Worm (Caenorhabditis elegans): ENCODE results near the gene frpr-16.

The frpr-16 gene

ce11 chrII:6000136-6000535 lies 30.9 kb downstream of the frpr-16 start, which contains the start of gene ins-6:
Gene ins-6, plus strand, starts transcription at chrII:6000436.
- TF ChIP-seq flh-1 (GFP tag; optimal IDR thresholded peaks at IDR 0.05) (no peak), ceh-83 (GFP tag; optimal IDR thresholded peaks at IDR 0.05) (no peak), bed-3 (GFP tag; optimal IDR thresholded peaks at IDR 0.05) (no peak), nhr-28 (tag; optimal IDR thresholded peaks at IDR 0.05) (no peak), elt-3 (tag; optimal IDR thresholded peaks at IDR 0.05) (no peak), hlh-1 (tag; optimal IDR thresholded peaks at IDR 0.05) (no peak), tbx-8 (GFP tag; optimal IDR thresholded peaks at IDR 0.05) (no peak), zip-8 (tag; optimal IDR thresholded peaks at IDR 0.05) (no peak), mls-2 (tag; optimal IDR thresholded peaks at IDR 0.05) (no peak), ztf-11 (tag; optimal IDR thresholded peaks at IDR 0.05) (no peak), mep-1 (tag; optimal IDR thresholded peaks at IDR 0.05) (no peak), pha-4 (tag; optimal IDR thresholded peaks at IDR 0.05) (no peak), mab-5 (tag; optimal IDR thresholded peaks at IDR 0.05) (no peak), nhr-2 (tag; optimal IDR thresholded peaks at IDR 0.05) (no peak), nhr-76 (tag; optimal IDR thresholded peaks at IDR 0.05) (no peak), unc-62 (GFP tag; optimal IDR thresholded peaks at IDR 0.05) (no peak), drap-1 (GFP tag; optimal IDR thresholded peaks at IDR 0.05) (no peak), ham-2 (GFP tag; optimal IDR thresholded peaks at IDR 0.05) (no peak)

- TF ChIP-seq elt-1 (tag; optimal IDR thresholded peaks at IDR 0.05; ENCODE audit: borderline replicate concordance, insufficient read depth) = no peak
- TF ChIP-seq drap-1 (GFP tag; optimal IDR thresholded peaks at IDR 0.05) = no peak
- TF ChIP-seq unc-120 (tag; optimal IDR thresholded peaks at IDR 0.05; ENCODE audit: poor library complexity, severe bottlenecking) = no peak
- no peak for TF ChIP-seq mab-5 (tag; optimal IDR thresholded peaks at IDR 0.05)
- TF ChIP-seq cnd-1 (tag; optimal IDR thresholded peaks at IDR 0.05) = no peak
- TF ChIP-seq blmp-1 (tag; optimal IDR thresholded peaks at IDR 0.05) = no peak
- TF ChIP-seq ceh-83 (GFP tag; optimal IDR thresholded peaks at IDR 0.05) = no peak
- no peak for TF ChIP-seq M03D4.4 (tag; optimal IDR thresholded peaks at IDR 0.05)
- TF ChIP-seq pha-4 (tag; optimal IDR thresholded peaks at IDR 0.05) = no peak
- TF ChIP-seq nhr-76 (tag; optimal IDR thresholded peaks at IDR 0.05) = no peak
- no peak for TF ChIP-seq lin-13 (tag; optimal IDR thresholded peaks at IDR 0.05)
- TF ChIP-seq ceh-39 (tag; optimal IDR thresholded peaks at IDR 0.05) = no peak
- TF ChIP-seq nhr-28 (tag; optimal IDR thresholded peaks at IDR 0.05) = no peak
- TF ChIP-seq ceh-43 (GFP tag; optimal IDR thresholded peaks at IDR 0.05) = no peak
- TF ChIP-seq ham-2 (GFP tag; optimal IDR thresholded peaks at IDR 0.05) = no peak
- no peak for TF ChIP-seq elt-3 (tag; optimal IDR thresholded peaks at IDR 0.05)
Observed at ce11 chrII:5997257-5997656, 33.7 kb downstream of the frpr-16 start, which contains the start of gene ins-5. Gene ins-5, plus strand, starts transcription at chrII:5997557.

ce11 chrII:5996066-5996465 lies 34.9 kb downstream of the frpr-16 start, which contains the start of gene ins-4:
Gene ins-4, plus strand, starts transcription at chrII:5996366.
- TF ChIP-seq sem-2 (GFP tag; optimal IDR thresholded peaks at IDR 0.05) (no peak), unc-39 (tag; optimal IDR thresholded peaks at IDR 0.05) (no peak), ceh-83 (GFP tag; optimal IDR thresholded peaks at IDR 0.05) (no peak), ces-1 (GFP tag; optimal IDR thresholded peaks at IDR 0.05) (no peak), ham-2 (GFP tag; optimal IDR thresholded peaks at IDR 0.05) (no peak), zip-8 (tag; optimal IDR thresholded peaks at IDR 0.05) (no peak), nhr-76 (tag; optimal IDR thresholded peaks at IDR 0.05) (no peak), lin-32 (GFP tag; optimal IDR thresholded peaks at IDR 0.05) (no peak)

- TF ChIP-seq bed-3 (GFP tag; optimal IDR thresholded peaks at IDR 0.05) (no peak), sptf-1 (tag; optimal IDR thresholded peaks at IDR 0.05) (no peak), unc-39 (tag; optimal IDR thresholded peaks at IDR 0.05) (no peak), sem-2 (GFP tag; optimal IDR thresholded peaks at IDR 0.05) (no peak), lsy-2 (tag; optimal IDR thresholded peaks at IDR 0.05) (no peak), elt-1 (tag; optimal IDR thresholded peaks at IDR 0.05; ENCODE audit: borderline replicate concordance, insufficient read depth) (no peak), nhr-12 (tag; optimal IDR thresholded peaks at IDR 0.05) (no peak), pha-4 (tag; optimal IDR thresholded peaks at IDR 0.05) (no peak), mab-5 (tag; optimal IDR thresholded peaks at IDR 0.05) (no peak)
Observed at ce11 chrII:5990668-5991067, 40.3 kb downstream of the frpr-16 start, which contains the start of gene ins-3. Gene ins-3, minus strand, starts transcription at chrII:5990768.

- TF ChIP-seq unc-62 (GFP tag; optimal IDR thresholded peaks at IDR 0.05) = no peak
- no peak for TF ChIP-seq unc-120 (tag; optimal IDR thresholded peaks at IDR 0.05; ENCODE audit: poor library complexity, severe bottlenecking)
- no peak for TF ChIP-seq tbx-8 (GFP tag; optimal IDR thresholded peaks at IDR 0.05)
- TF ChIP-seq bed-3 (GFP tag; optimal IDR thresholded peaks at IDR 0.05) = no peak
- TF ChIP-seq elt-3 (tag; optimal IDR thresholded peaks at IDR 0.05) = no peak
- peak; percentile 46 for TF ChIP-seq lin-32 (GFP tag; optimal IDR thresholded peaks at IDR 0.05)
- TF ChIP-seq elt-1 (tag; optimal IDR thresholded peaks at IDR 0.05; ENCODE audit: borderline replicate concordance, insufficient read depth) = no peak
- no peak for TF ChIP-seq flh-1 (GFP tag; optimal IDR thresholded peaks at IDR 0.05)
- TF ChIP-seq pha-4 (tag; optimal IDR thresholded peaks at IDR 0.05) = no peak
- TF ChIP-seq zip-8 (tag; optimal IDR thresholded peaks at IDR 0.05) = peak; percentile 51
- no peak for TF ChIP-seq mls-2 (tag; optimal IDR thresholded peaks at IDR 0.05)
- TF ChIP-seq nhr-76 (tag; optimal IDR thresholded peaks at IDR 0.05) = no peak
- TF ChIP-seq nhr-12 (tag; optimal IDR thresholded peaks at IDR 0.05) = no peak
- no peak for TF ChIP-seq ces-1 (GFP tag; optimal IDR thresholded peaks at IDR 0.05)
Observed at ce11 chrII:5988224-5988623, 42.8 kb downstream of the frpr-16 start, which contains the start of gene ins-2. Gene ins-2, plus strand, starts transcription at chrII:5988524.

Data from whole organism, mixed stage, embryonic.